Worm (Caenorhabditis elegans): ENCODE data around the gene fbxa-158.
"Not testable (repeated sequence)": the region's sequence is repeated elsewhere in the genome, so short reads cannot be mapped to it uniquely, and the experiment has no call there.

- not testable (repeated sequence) for TF ChIP-seq unc-39 (tag; optimal IDR thresholded peaks at IDR 0.05); snpc-4 (tag; optimal IDR thresholded peaks at IDR 0.05); lin-32 (GFP tag; optimal IDR thresholded peaks at IDR 0.05); hlh-1 (tag; optimal IDR thresholded peaks at IDR 0.05); elt-3 (tag; optimal IDR thresholded peaks at IDR 0.05); lsy-2 (tag; optimal IDR thresholded peaks at IDR 0.05); mep-1 (tag; optimal IDR thresholded peaks at IDR 0.05); lin-13 (tag; optimal IDR thresholded peaks at IDR 0.05); ztf-11 (tag; optimal IDR thresholded peaks at IDR 0.05); nhr-76 (tag; optimal IDR thresholded peaks at IDR 0.05); nhr-237 (tag; optimal IDR thresholded peaks at IDR 0.05)
Measured at ce11 chrII:1660888-1661287, 39.8 kb upstream of the fbxa-158 start, which contains the start of gene ZC204.13.
